Worm (Caenorhabditis elegans): ENCODE results near the gene math-14.

- no peak for TF ChIP-seq ztf-29 (GFP tag; IDR thresholded peaks at IDR 0.05)
- no peak for TF ChIP-seq med-1 (GFP tag; optimal IDR thresholded peaks at IDR 0.05; ENCODE audit: insufficient read depth)
- no peak for TF ChIP-seq flt-1 (GFP tag; IDR thresholded peaks at IDR 0.05)
- TF ChIP-seq klf-2 (GFP tag; conservative IDR thresholded peaks at IDR 0.05): no peak
- TF ChIP-seq ref-1 (GFP tag; conservative IDR thresholded peaks at IDR 0.05): no peak
- TF ChIP-seq cog-1 (tag; optimal IDR thresholded peaks at IDR 0.05): no peak
- no peak for TF ChIP-seq tab-1 (GFP tag; IDR thresholded peaks at IDR 0.05)
Observed at ce11 chrII:1882705-1883104, 13.5 kb downstream of the math-14 start, which contains the start of gene math-5.
